Fruit fly (Drosophila melanogaster) whole organism, prepupa: ENCODE results near the gene CG3224.
A peak's percentile ranks its signal among the peaks of the same experiment; 100 is the strongest.

Experiments
- CG10669 ChIP-seq: fragments of 200-800 bp; sonication (Bioruptor generic); optimal IDR thresholded peaks from 3 replicates; lab custom pipeline; 2018; ENCODE audit warnings: missing biosample characterization, mild to moderate bottlenecking, missing genetic modification characterization, moderate library complexity
- CG11294 ChIP-seq: fragments of 200-800 bp; sonication (Bioruptor generic); IDR thresholded peaks from 2 replicates; pipeline ENCODE4 v1.3.6; 2022; ENCODE audit warnings: missing biosample characterization, missing genetic modification characterization
- CG11762 ChIP-seq: fragments of 200-800 bp; sonication (Bioruptor generic); optimal IDR thresholded peaks from 3 replicates; lab custom pipeline; 2016; ENCODE audit warnings: missing biosample characterization, missing genetic modification characterization; ENCODE audit not compliant: insufficient read depth
- CG11902 ChIP-seq: fragments of 200-800 bp; sonication (Bioruptor generic); optimal IDR thresholded peaks from 3 replicates; lab custom pipeline; 2016; ENCODE audit warnings: missing biosample characterization, missing genetic modification characterization
- CG15336 ChIP-seq: fragments of 200-800 bp; sonication (Bioruptor generic); IDR thresholded peaks from 2 replicates; pipeline ENCODE4 v1.3.6; 2022; ENCODE audit warnings: missing biosample characterization, missing genetic modification characterization
- CG1621 ChIP-seq: fragments of 200-800 bp; sonication (Bioruptor generic); optimal IDR thresholded peaks from 3 replicates; lab custom pipeline; 2018; ENCODE audit warnings: missing biosample characterization, mild to moderate bottlenecking, missing genetic modification characterization
- CG3032 ChIP-seq: fragments of 200-800 bp; optimal IDR thresholded peaks from 2 replicates; lab custom pipeline; 2019; ENCODE audit warnings: missing biosample characterization, mild to moderate bottlenecking, missing genetic modification characterization, moderate library complexity
- CG32006 ChIP-seq: fragments of 200-800 bp; sonication (Bioruptor generic); optimal IDR thresholded peaks from 3 replicates; lab custom pipeline; 2017; ENCODE audit warnings: missing biosample characterization, mild to moderate bottlenecking, missing genetic modification characterization
- CG34406 ChIP-seq: fragments of 200-800 bp; sonication (Bioruptor generic); optimal IDR thresholded peaks from 3 replicates; lab custom pipeline; 2016; ENCODE audit warnings: missing biosample characterization, missing genetic modification characterization
- CG3919 ChIP-seq: fragments of 200-800 bp; sonication (Bioruptor generic); optimal IDR thresholded peaks from 3 replicates; lab custom pipeline; 2016; ENCODE audit warnings: missing biosample characterization, missing genetic modification characterization
- CG4318 ChIP-seq: fragments of 200-800 bp; sonication (Bioruptor generic); optimal IDR thresholded peaks from 3 replicates; lab custom pipeline; 2017; ENCODE audit warnings: missing biosample characterization, mild to moderate bottlenecking, missing genetic modification characterization
- CG6163 ChIP-seq: fragments of 200-800 bp; sonication (Bioruptor generic); IDR thresholded peaks from 3 replicates; pipeline ENCODE4 v1.3.6; 2022; ENCODE audit warnings: missing biosample characterization, missing genetic modification characterization
- CG6276 ChIP-seq: fragments of 200-800 bp; sonication (Bioruptor generic); optimal IDR thresholded peaks from 2 replicates; lab custom pipeline; 2017; ENCODE audit warnings: missing biosample characterization, mild to moderate bottlenecking, missing genetic modification characterization
- CG6792 ChIP-seq: fragments of 200-800 bp; sonication (Bioruptor generic); optimal IDR thresholded peaks from 3 replicates; lab custom pipeline; 2016; ENCODE audit warnings: missing biosample characterization, missing genetic modification characterization
- CG7368 ChIP-seq: fragments of 200-800 bp; sonication (Bioruptor generic); optimal IDR thresholded peaks from 3 replicates; lab custom pipeline; 2016; ENCODE audit warnings: missing biosample characterization, missing genetic modification characterization
- CG8119 ChIP-seq: fragments of 200-800 bp; sonication (Bioruptor generic); IDR thresholded peaks from 3 replicates; pipeline ENCODE4 v1.3.6; 2022; ENCODE audit warnings: missing biosample characterization, missing genetic modification characterization
- CG8319 ChIP-seq: fragments of 200-800 bp; sonication (Bioruptor generic); optimal IDR thresholded peaks from 3 replicates; lab custom pipeline; 2016; ENCODE audit warnings: missing biosample characterization, missing genetic modification characterization
- CG8632 ChIP-seq: fragments of 200-800 bp; sonication (Bioruptor generic); optimal IDR thresholded peaks from 3 replicates; lab custom pipeline; 2016; ENCODE audit warnings: missing biosample characterization, missing genetic modification characterization
- Eip75B ChIP-seq: fragments of 200-800 bp; sonication (Bioruptor generic); optimal IDR thresholded peaks from 3 replicates; lab custom pipeline; 2016; ENCODE audit warnings: missing biosample characterization, missing genetic modification characterization
- Eip78C ChIP-seq: fragments of 200-800 bp; sonication (Bioruptor generic); peaks from one replicate; lab custom pipeline; 2016; ENCODE audit warnings: missing biosample characterization, missing genetic modification characterization
- Eip93F ChIP-seq: fragments of 200-800 bp; sonication (Bioruptor generic); optimal IDR thresholded peaks from 2 replicates; lab custom pipeline; 2016; ENCODE audit warnings: missing biosample characterization, mild to moderate bottlenecking, missing genetic modification characterization
- Ets21C ChIP-seq: fragments of 200-800 bp; sonication (Bioruptor generic); optimal IDR thresholded peaks from 3 replicates; lab custom pipeline; 2016; ENCODE audit warnings: missing biosample characterization, missing genetic modification characterization
- Ets96B ChIP-seq: fragments of 200-800 bp; optimal IDR thresholded peaks from 2 replicates; lab custom pipeline; 2019; ENCODE audit warnings: missing biosample characterization, mild to moderate bottlenecking, missing genetic modification characterization, moderate library complexity
- Gug ChIP-seq: fragments of 200-800 bp; sonication (Bioruptor generic); IDR thresholded peaks from 2 replicates; pipeline ENCODE4 v1.3.6; 2022; ENCODE audit warnings: missing biosample characterization, missing genetic modification characterization
- Hr38 ChIP-seq: sonication (Bioruptor generic); optimal IDR thresholded peaks from 2 replicates; lab custom pipeline; 2016; ENCODE audit warnings: missing biosample characterization, missing genetic modification characterization
- Hr39 ChIP-seq: fragments of 200-800 bp; sonication (Bioruptor generic); optimal IDR thresholded peaks from 2 replicates; lab custom pipeline; 2016; ENCODE audit warnings: missing biosample characterization, missing genetic modification characterization
- Hr4 ChIP-seq: fragments of 200-800 bp; sonication (Bioruptor generic); optimal IDR thresholded peaks from 3 replicates; lab custom pipeline; 2016; ENCODE audit warnings: missing biosample characterization, missing genetic modification characterization
- Lpt ChIP-seq: fragments of 200-800 bp; sonication (Bioruptor generic); optimal IDR thresholded peaks from 3 replicates; lab custom pipeline; 2016; ENCODE audit warnings: missing biosample characterization, missing genetic modification characterization
- OdsH ChIP-seq: fragments of 200-800 bp; sonication (Bioruptor generic); optimal IDR thresholded peaks from 3 replicates; lab custom pipeline; 2016; ENCODE audit warnings: missing biosample characterization, missing genetic modification characterization
- Smox ChIP-seq: fragments of 200-800 bp; sonication (Bioruptor generic); optimal IDR thresholded peaks from 3 replicates; lab custom pipeline; 2016; ENCODE audit warnings: missing biosample characterization, missing genetic modification characterization
- Sox102F ChIP-seq: fragments of 200-800 bp; sonication (Bioruptor generic); optimal IDR thresholded peaks from 2 replicates; lab custom pipeline; 2016; ENCODE audit warnings: missing biosample characterization, mild to moderate bottlenecking, missing genetic modification characterization
- Sox14 ChIP-seq: fragments of 200-800 bp; sonication (Bioruptor generic); optimal IDR thresholded peaks from 3 replicates; lab custom pipeline; 2016; ENCODE audit warnings: missing biosample characterization, missing genetic modification characterization
- Sox15 ChIP-seq: fragments of 200-800 bp; sonication (Bioruptor generic); optimal IDR thresholded peaks from 3 replicates; lab custom pipeline; 2016; ENCODE audit warnings: missing biosample characterization, missing genetic modification characterization
- achi ChIP-seq: fragments of 200-800 bp; sonication (Bioruptor generic); optimal IDR thresholded peaks from 3 replicates; lab custom pipeline; 2016; ENCODE audit warnings: missing biosample characterization, missing genetic modification characterization
- acj6 ChIP-seq: fragments of 200-800 bp; sonication (Bioruptor generic); optimal IDR thresholded peaks from 3 replicates; lab custom pipeline; 2016; ENCODE audit warnings: missing biosample characterization, missing genetic modification characterization
- dac ChIP-seq: fragments of 200-800 bp; sonication (Bioruptor generic); optimal IDR thresholded peaks from 2 replicates; lab custom pipeline; 2017; ENCODE audit warnings: missing biosample characterization, mild to moderate bottlenecking, missing genetic modification characterization
- dsx ChIP-seq: fragments of 200-800 bp; optimal IDR thresholded peaks from 3 replicates; lab custom pipeline; 2019; ENCODE audit warnings: missing biosample characterization, mild to moderate bottlenecking, missing genetic modification characterization, moderate library complexity; ENCODE audit not compliant: poor library complexity, severe bottlenecking
- eg ChIP-seq: fragments of 200-800 bp; sonication (Bioruptor generic); IDR thresholded peaks from 3 replicates; pipeline ENCODE4 v1.3.6; 2022; ENCODE audit warnings: missing biosample characterization, missing genetic modification characterization
- esn ChIP-seq: fragments of 200-800 bp; sonication (Bioruptor generic); optimal IDR thresholded peaks from 2 replicates; lab custom pipeline; 2016; ENCODE audit warnings: missing biosample characterization, mild to moderate bottlenecking, missing genetic modification characterization, moderate library complexity
- fd59A ChIP-seq: fragments of 200-800 bp; sonication (Bioruptor generic); optimal IDR thresholded peaks from 2 replicates; lab custom pipeline; 2017; ENCODE audit warnings: missing biosample characterization, mild to moderate bottlenecking, missing genetic modification characterization, missing genetic modification reagents
- fkh ChIP-seq: fragments of 200-800 bp; sonication (Bioruptor generic); optimal IDR thresholded peaks from 3 replicates; lab custom pipeline; 2017; ENCODE audit warnings: missing biosample characterization, mild to moderate bottlenecking, missing genetic modification characterization, moderate library complexity
- lz ChIP-seq: fragments of 200-800 bp; sonication (Bioruptor generic); optimal IDR thresholded peaks from 3 replicates; lab custom pipeline; 2016; ENCODE audit warnings: missing biosample characterization, missing genetic modification characterization
- pdm3 ChIP-seq: fragments of 200-800 bp; sonication (Bioruptor generic); optimal IDR thresholded peaks from 3 replicates; lab custom pipeline; 2016; ENCODE audit warnings: missing biosample characterization, missing genetic modification characterization
- salr ChIP-seq, 2 experiments: fragments of 200-800 bp; sonication (Bioruptor generic); optimal IDR thresholded peaks; 3 replicates each; lab custom pipeline; 2016 to 2018; ENCODE audit warnings: missing biosample characterization in 2 of 2, missing genetic modification characterization in 2 of 2, mild to moderate bottlenecking in 1 of 2
- spab ChIP-seq: fragments of 200-800 bp; sonication (Bioruptor generic); optimal IDR thresholded peaks from 2 replicates; lab custom pipeline; 2017; ENCODE audit warnings: missing biosample characterization, mild to moderate bottlenecking, missing genetic modification characterization, missing genetic modification reagents
- ss ChIP-seq, 2 experiments: fragments of 200-800 bp; sonication (Bioruptor generic); optimal IDR thresholded peaks; 2 replicates in 1 of 2; 3 replicates in 1 of 2; lab custom pipeline; 2017 to 2018; ENCODE audit warnings: mild to moderate bottlenecking in 2 of 2, missing biosample characterization in 2 of 2, missing genetic modification characterization in 2 of 2, moderate library complexity in 1 of 2
- svp ChIP-seq: fragments of 200-800 bp; sonication (Bioruptor generic); peaks from one replicate; lab custom pipeline; 2016; ENCODE audit warnings: missing biosample characterization, missing genetic modification characterization
- topi ChIP-seq: fragments of 200-800 bp; sonication (Bioruptor generic); optimal IDR thresholded peaks from 3 replicates; lab custom pipeline; 2016; ENCODE audit warnings: missing biosample characterization, missing genetic modification characterization
- vri ChIP-seq: fragments of 200-800 bp; sonication (Bioruptor generic); optimal IDR thresholded peaks from 3 replicates; lab custom pipeline; 2016; ENCODE audit warnings: missing biosample characterization, mild to moderate bottlenecking, missing genetic modification characterization

The CG3224 gene

dm6 chrX:6621566-6622006 is 39.7 kb downstream of the CG3224 start (continued):
- TF ChIP-seq Sox102F (GFP tag; lab: Kevin White, UChicago) (no peak), CG7368 (peak; percentile 38), CG8632 (GFP tag; lab: Kevin White, UChicago) (peak; percentile 16), ss (GFP tag; optimal IDR thresholded peaks at IDR 0.05; lab: Kevin White, UChicago) (peak; percentile 73 to 86), CG8119 (GFP tag; lab: Robert Waterston, UW) (peak; percentile 64; the same call in 2 of the 3 replicates), Hr39 (GFP tag; lab: Kevin White, UChicago) (no peak), CG6792 (peak; percentile 28), Ets96B (tag; lab: Kevin White, UChicago) (peak; percentile 74)

DNA sequence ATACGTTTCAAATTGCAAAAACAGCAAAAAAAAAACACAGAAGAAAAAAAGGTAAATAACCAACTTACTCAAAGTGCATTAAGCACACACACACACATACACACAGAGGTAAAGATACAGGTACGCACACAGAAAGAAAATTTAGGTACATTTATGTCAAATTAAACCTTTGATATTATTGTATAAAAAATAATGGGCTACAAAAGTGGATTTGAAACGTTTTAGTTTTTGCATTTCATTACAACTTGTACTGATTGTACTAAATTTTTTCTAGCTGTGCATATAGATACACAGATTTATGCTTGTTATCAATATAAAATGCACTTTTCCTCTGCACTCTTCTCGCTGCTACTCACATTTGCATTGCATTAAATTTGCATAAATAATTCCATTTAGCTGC is 43.9 kb downstream of the CG3224 start:
- TF ChIP-seq CG10669 (GFP tag; lab: Kevin White, UChicago) (no peak), CG3032 (no peak), CG15336 (GFP tag; lab: Robert Waterston, UW) (peak; percentile 62), CG11294 (GFP tag; lab: Robert Waterston, UW) (0 out of 2 replicates have a peak, but pooled peaks have one; percentile 24), Sox14 (GFP tag; lab: Kevin White, UChicago) (no peak), vri (GFP tag; lab: Kevin White, UChicago) (no peak), pdm3 (peak; percentile 42), CG7368 (no peak), lz (GFP tag; lab: Kevin White, UChicago) (no peak), CG6792 (peak; percentile 1), topi (GFP tag; lab: Kevin White, UChicago) (no peak), salr (GFP tag; optimal IDR thresholded peaks at IDR 0.05; lab: Kevin White, UChicago) (peak in 1 of 2 experiments; percentile 32), Eip75B (no peak), Eip93F (GFP tag; lab: Kevin White, UChicago) (no peak), Eip78C (GFP tag; lab: Kevin White, UChicago) (peak; percentile 70), CG32006 (GFP tag; lab: Kevin White, UChicago) (peak; percentile 69), CG34406 (GFP tag; lab: Kevin White, UChicago) (no peak), Smox (GFP tag; lab: Kevin White, UChicago) (no peak), svp (no peak), Ets96B (tag; lab: Kevin White, UChicago) (peak; percentile 33), CG8319 (GFP tag; lab: Kevin White, UChicago) (no peak), Ets21C (no peak), fd59A (GFP tag; lab: Kevin White, UChicago) (no peak), Hr4 (GFP tag; lab: Kevin White, UChicago) (peak; percentile 49), dsx (GFP tag; lab: Kevin White, UChicago) (no peak), dac (GFP tag; lab: Kevin White, UChicago) (no peak), CG8632 (GFP tag; lab: Kevin White, UChicago) (no peak), spab (no peak), CG11762 (peak; percentile 13), Gug (GFP tag; lab: Robert Waterston, UW) (peak; percentile 46), achi (peak; percentile 35), Lpt (GFP tag; lab: Kevin White, UChicago) (peak; percentile 12), CG6276 (peak; percentile 37), ss (GFP tag; optimal IDR thresholded peaks at IDR 0.05; lab: Kevin White, UChicago) (no peak), eg (GFP tag; lab: Robert Waterston, UW) (peak; percentile 78), CG1621 (no peak), OdsH (peak; percentile 50), Sox102F (GFP tag; lab: Kevin White, UChicago) (no peak), CG6163 (GFP tag; lab: Robert Waterston, UW) (peak; percentile 59; the same call in 2 of the 3 replicates), fkh (no peak), acj6 (GFP tag; lab: Kevin White, UChicago) (peak; percentile 30), esn (GFP tag; lab: Kevin White, UChicago) (no peak), Hr38 (GFP tag; lab: Kevin White, UChicago) (no peak), Sox15 (no peak), Hr39 (GFP tag; lab: Kevin White, UChicago) (peak; percentile 5), CG3919 (GFP tag; lab: Kevin White, UChicago) (peak; percentile 18), CG4318 (GFP tag; lab: Kevin White, UChicago) (peak; percentile 46), CG11902 (GFP tag; lab: Kevin White, UChicago) (no peak)
